Worm (Caenorhabditis elegans) whole organism, young adult: Measurements from ENCODE around the gene Y73C8B.3.

ENCODE experiments used
- B0019.2 ChIP-seq: fragments of 200-800 bp; sonication (Bioruptor generic); conservative IDR thresholded peaks from 2 replicates; pipeline ENCODE4 v1.3.6; 2022; ENCODE audit warnings: missing genetic modification reagents, missing genetic modification characterization, missing compliant biosample characterization
- B0261.1 ChIP-seq: sonication (generic microtip); optimal IDR thresholded peaks from 2 replicates; lab custom pipeline; 2016; ENCODE audit warnings: mild to moderate bottlenecking, missing genetic modification characterization, moderate library complexity, missing compliant biosample characterization
- F33H1.4 ChIP-seq: fragments of 200-800 bp; sonication (Bioruptor generic); IDR thresholded peaks from 2 replicates; pipeline ENCODE4 v1.3.6; 2022; ENCODE audit warnings: missing genetic modification reagents, missing genetic modification characterization, missing compliant biosample characterization
- F52B5.7 ChIP-seq: sonication (generic microtip); optimal IDR thresholded peaks from 2 replicates; lab custom pipeline; 2016; ENCODE audit warnings: mild to moderate bottlenecking, missing genetic modification characterization, missing compliant biosample characterization
- F57A8.1 ChIP-seq: fragments of 200-800 bp; sonication (Bioruptor generic); optimal IDR thresholded peaks from 2 replicates; lab custom pipeline; 2018; ENCODE audit warnings: mild to moderate bottlenecking, missing genetic modification characterization, moderate library complexity, missing compliant biosample characterization
- T07F8.4 ChIP-seq: sonication (generic microtip); optimal IDR thresholded peaks from 2 replicates; lab custom pipeline; 2016; ENCODE audit warnings: mild to moderate bottlenecking, missing genetic modification characterization, moderate library complexity, missing compliant biosample characterization
- Y56A3A.18 ChIP-seq: fragments of 200-800 bp; sonication (Bioruptor generic); IDR thresholded peaks from 2 replicates; pipeline ENCODE4 v1.3.6; 2022; ENCODE audit warnings: missing genetic modification reagents, missing genetic modification characterization, missing compliant biosample characterization
- ZK185.1 ChIP-seq: sonication (generic microtip); optimal IDR thresholded peaks from 2 replicates; lab custom pipeline; 2016; ENCODE audit warnings: mild to moderate bottlenecking, missing genetic modification characterization, missing compliant biosample characterization; ENCODE audit not compliant: poor library complexity, severe bottlenecking
- akir-1 ChIP-seq: fragments of 200-800 bp; sonication (Bioruptor generic); optimal IDR thresholded peaks from 2 replicates; lab custom pipeline; 2018; ENCODE audit warnings: mild to moderate bottlenecking, missing genetic modification characterization, moderate library complexity, missing compliant biosample characterization
- atf-7 ChIP-seq: sonication (generic microtip); optimal IDR thresholded peaks from 2 replicates; lab custom pipeline; 2017; ENCODE audit warnings: mild to moderate bottlenecking, missing genetic modification characterization, missing compliant biosample characterization
- attf-5 ChIP-seq: fragments of 200-800 bp; sonication (Bioruptor generic); optimal IDR thresholded peaks from 2 replicates; lab custom pipeline; 2018; ENCODE audit warnings: mild to moderate bottlenecking, missing genetic modification characterization, missing compliant biosample characterization
- ccch-3 ChIP-seq: fragments of 200-800 bp; sonication (Bioruptor generic); optimal IDR thresholded peaks from 2 replicates; lab custom pipeline; 2018; ENCODE audit warnings: mild to moderate bottlenecking, missing genetic modification characterization, missing compliant biosample characterization
- ceh-100 ChIP-seq: fragments of 200-800 bp; sonication (Bioruptor generic); IDR thresholded peaks from 2 replicates; pipeline ENCODE4 v1.3.6; 2022; ENCODE audit warnings: missing genetic modification reagents, missing genetic modification characterization, missing compliant biosample characterization
- ceh-40 ChIP-seq: fragments of 200-800 bp; sonication (Bioruptor generic); IDR thresholded peaks from 2 replicates; pipeline ENCODE4 v1.3.6; 2022; ENCODE audit warnings: missing genetic modification characterization, missing compliant biosample characterization
- die-1 ChIP-seq: sonication (generic microtip); optimal IDR thresholded peaks from 2 replicates; lab custom pipeline; 2016; ENCODE audit warnings: missing genotype, mild to moderate bottlenecking, missing genetic modification characterization, missing compliant biosample characterization
- dpl-1 ChIP-seq: fragments of 150-350 bp; optimal IDR thresholded peaks from 2 replicates; lab custom pipeline; 2014; ENCODE audit warnings: missing biosample characterization, missing genetic modification reagents, missing genetic modification characterization
- egrh-3 ChIP-seq: fragments of 200-800 bp; sonication (Bioruptor generic); IDR thresholded peaks from 2 replicates; pipeline ENCODE4 v1.3.6; 2022; ENCODE audit warnings: missing genetic modification reagents, missing genetic modification characterization, missing compliant biosample characterization
- hrde-1 ChIP-seq: sonication (generic microtip); optimal IDR thresholded peaks from 2 replicates; lab custom pipeline; 2016; ENCODE audit warnings: missing genetic modification characterization, mild to moderate bottlenecking, missing compliant biosample characterization, moderate library complexity, missing genotype, missing genetic modification reagents, borderline replicate concordance
- lag-1 ChIP-seq: fragments of 200-800 bp; sonication (Bioruptor generic); IDR thresholded peaks from 2 replicates; pipeline ENCODE4 v1.3.6; 2022; ENCODE audit warnings: missing genetic modification reagents, missing genetic modification characterization, missing compliant biosample characterization
- madf-10 ChIP-seq: sonication (generic microtip); optimal IDR thresholded peaks from 2 replicates; lab custom pipeline; 2016; ENCODE audit warnings: mild to moderate bottlenecking, missing genetic modification characterization, missing compliant biosample characterization
- madf-3 ChIP-seq: fragments of 200-800 bp; sonication (Bioruptor generic); IDR thresholded peaks from 2 replicates; pipeline ENCODE4 v1.3.6; 2022; ENCODE audit warnings: missing genetic modification reagents, missing genetic modification characterization, missing compliant biosample characterization
- madf-6 ChIP-seq: fragments of 200-800 bp; sonication (Bioruptor generic); IDR thresholded peaks from 2 replicates; pipeline ENCODE4 v1.3.6; 2022; ENCODE audit warnings: missing genetic modification reagents, missing genetic modification characterization, missing compliant biosample characterization
- madf-8 ChIP-seq: fragments of 200-800 bp; sonication (Bioruptor generic); conservative IDR thresholded peaks from 2 replicates; pipeline ENCODE4 v1.3.6; 2022; ENCODE audit warnings: missing genetic modification reagents, missing genetic modification characterization, missing compliant biosample characterization
- mel-28 ChIP-seq: sonication (generic microtip); optimal IDR thresholded peaks from 2 replicates; lab custom pipeline; 2016; ENCODE audit warnings: borderline replicate concordance, mild to moderate bottlenecking, missing genetic modification characterization, missing compliant biosample characterization
- mxl-1 ChIP-seq: sonication (generic microtip); optimal IDR thresholded peaks from 2 replicates; lab custom pipeline; 2016; ENCODE audit warnings: missing genetic modification characterization, missing compliant biosample characterization
- nfya-1 ChIP-seq: sonication (generic microtip); optimal IDR thresholded peaks from 2 replicates; lab custom pipeline; 2017; ENCODE audit warnings: antibody characterized with exemption, missing compliant biosample characterization, missing genetic modification characterization, borderline replicate concordance; ENCODE audit not compliant: insufficient read depth
- nfyb-1 ChIP-seq: fragments of 200-800 bp; sonication (Bioruptor generic); IDR thresholded peaks from 2 replicates; pipeline ENCODE4 v1.3.6; 2022; ENCODE audit warnings: missing genetic modification reagents, missing genetic modification characterization, missing compliant biosample characterization
- nhr-27 ChIP-seq: fragments of 200-800 bp; sonication (Bioruptor generic); optimal IDR thresholded peaks from 2 replicates; lab custom pipeline; 2018; ENCODE audit warnings: mild to moderate bottlenecking, missing genetic modification characterization, moderate library complexity, missing compliant biosample characterization
- snpc-1.3 ChIP-seq: sonication (generic microtip); optimal IDR thresholded peaks from 2 replicates; lab custom pipeline; 2017; ENCODE audit warnings: missing genetic modification characterization, mild to moderate bottlenecking, missing compliant biosample characterization, antibody characterized with exemption, moderate library complexity, missing genotype, missing genetic modification reagents; ENCODE audit not compliant: insufficient read depth
- snpc-4 ChIP-seq, 5 experiments: fragments of 150-350 bp in 1 of 5; sonication (generic microtip) in 4 of 5; optimal IDR thresholded peaks; 2 replicates each; lab custom pipeline; 2014 to 2018; ENCODE audit warnings: missing genetic modification characterization in 5 of 5, missing biosample characterization in 3 of 5, antibody characterized with exemption in 2 of 5, mild to moderate bottlenecking in 2 of 5, missing compliant biosample characterization in 2 of 5, missing genotype in 2 of 5, moderate library complexity in 2 of 5, missing genetic modification reagents in 1 of 5
- unc-62 ChIP-seq: fragments of 150-350 bp; optimal IDR thresholded peaks from 2 replicates; lab custom pipeline; 2014; ENCODE audit warnings: missing biosample characterization, missing genetic modification reagents, missing genetic modification characterization
- ztf-6 ChIP-seq: fragments of 200-800 bp; sonication (Bioruptor generic); IDR thresholded peaks from 2 replicates; pipeline ENCODE4 v1.3.6; 2022; ENCODE audit warnings: missing genetic modification reagents, missing genetic modification characterization, missing compliant biosample characterization

Y73C8B.3 gene

ce11 chrV:3234887-3235286 is 41.9 kb upstream of the Y73C8B.3 start, which contains the start of gene K08D9.6:
K08D9.6 (minus strand) TSS chrV:3234987.
- TF ChIP-seq dpl-1 (GFP tag; lab: Kevin White, UChicago) = no peak
- TF ChIP-seq nhr-27 (tag; lab: Kevin White, UChicago) = no peak
- no peak for TF ChIP-seq ceh-40 (GFP tag; lab: Robert Waterston, UW)
- no peak for TF ChIP-seq ZK185.1 (tag; lab: Kevin White, UChicago)
- no peak for TF ChIP-seq madf-3
- no peak for TF ChIP-seq atf-7
- no peak for TF ChIP-seq madf-10 (tag; lab: Kevin White, UChicago)
- TF ChIP-seq Y56A3A.18 = no peak
- TF ChIP-seq lag-1 (GFP tag; lab: Robert Waterston, UW) = no peak
- no peak for TF ChIP-seq snpc-4 (GFP tag; optimal IDR thresholded peaks at IDR 0.05; lab: Kevin White, UChicago)
- no peak for TF ChIP-seq snpc-4 (tag; optimal IDR thresholded peaks at IDR 0.05; lab: Kevin White, UChicago)
- TF ChIP-seq akir-1 (GFP tag; lab: Kevin White, UChicago) = no peak
- no peak for TF ChIP-seq ceh-100 (GFP tag; lab: Robert Waterston, UW)
- no peak for TF ChIP-seq T07F8.4 (tag; lab: Kevin White, UChicago)
- TF ChIP-seq mxl-1 = no peak
- no peak for TF ChIP-seq attf-5 (GFP tag; lab: Kevin White, UChicago)
- no peak for TF ChIP-seq ccch-3 (GFP tag; lab: Kevin White, UChicago)
- no peak for TF ChIP-seq B0261.1 (tag; lab: Kevin White, UChicago)
- no peak for TF ChIP-seq nfya-1 (tag; lab: Kevin White, UChicago)
- no peak for TF ChIP-seq egrh-3 (GFP tag; lab: Robert Waterston, UW)

- TF ChIP-seq F57A8.1 (GFP tag; lab: Kevin White, UChicago) = no peak
- no peak for TF ChIP-seq die-1 (tag; lab: Kevin White, UChicago)
Measured at ce11 chrV:3230597-3230996, 37.6 kb upstream of the Y73C8B.3 start, which contains the start of gene K08D9.10. K08D9.10 (plus strand) TSS chrV:3230897.

ce11 chrV:3230150-3230549 is 37.1 kb upstream of the Y73C8B.3 start:
- no peak for TF ChIP-seq hrde-1 (tag; lab: Kevin White, UChicago)
- TF ChIP-seq madf-6 (GFP tag; lab: Robert Waterston, UW) = no peak
- TF ChIP-seq B0019.2 (GFP tag; lab: Robert Waterston, UW) = no peak
- no peak for TF ChIP-seq nfyb-1 (GFP tag; lab: Robert Waterston, UW)
- TF ChIP-seq F33H1.4 = no peak
- TF ChIP-seq mxl-1 = no peak
- TF ChIP-seq nfya-1 (tag; lab: Kevin White, UChicago) = no peak
- TF ChIP-seq madf-8 = no peak
- no peak for TF ChIP-seq unc-62 (GFP tag; lab: Kevin White, UChicago)
- TF ChIP-seq lag-1 (GFP tag; lab: Robert Waterston, UW) = no peak
- TF ChIP-seq, all 124 proteins: peak for 0

- TF ChIP-seq ztf-6 (GFP tag; lab: Robert Waterston, UW) (no peak), B0019.2 (GFP tag; lab: Robert Waterston, UW) (no peak), mel-28 (no peak), snpc-1.3 (tag; lab: Kevin White, UChicago) (no peak), F52B5.7 (tag; lab: Kevin White, UChicago) (no peak)
Measured at ce11 chrV:3227373-3227772, 34.3 kb upstream of the Y73C8B.3 start, which contains the start of gene K08D9.2. K08D9.2 (plus strand) TSS chrV:3227673.
